Worm (Caenorhabditis elegans) whole organism, L4/young adult: ENCODE measurements around the gene acs-4.

ENCODE experiments used
- W03F9.2 ChIP-seq: fragments of 150-350 bp; optimal IDR thresholded peaks from 2 replicates; lab custom pipeline; 2014; ENCODE audit warnings: missing biosample characterization, missing genetic modification characterization
- him-1 ChIP-seq: sonication (generic microtip); optimal IDR thresholded peaks from 2 replicates; lab custom pipeline; 2016; ENCODE audit warnings: missing genotype, missing genetic modification reagents, missing genetic modification characterization, missing compliant biosample characterization

ce11 chrIII:7199467-7199866 lies 31.8 kb downstream of the acs-4 start:
- TF ChIP-seq him-1 (tag; lab: Kevin White, UChicago) = no peak
- no peak for TF ChIP-seq W03F9.2 (tag; lab: Kevin White, UChicago)
